Fruit fly (Drosophila melanogaster): Measurements from ENCODE around the gene eIF4G1.
A peak's percentile ranks its signal among the peaks of the same experiment; 100 is the strongest.

eIF4G1 gene

dm6 chr4:937119-937518 lies 6.6 kb upstream of the eIF4G1 start:
- TF ChIP-seq cad (GFP tag; optimal IDR thresholded peaks at IDR 0.05) (no peak), Fer1 (GFP tag; optimal IDR thresholded peaks at IDR 0.05) (no peak), scrt (GFP tag; optimal IDR thresholded peaks at IDR 0.05) (peak; percentile 74), az2 (GFP tag; optimal IDR thresholded peaks at IDR 0.05) (no peak), CG2199 (GFP tag; IDR thresholded peaks at IDR 0.05) (0 out of 3 replicates have a peak, but pooled peaks have one; percentile 37), lbe (GFP tag; optimal IDR thresholded peaks at IDR 0.05) (no peak), CTCF (GFP tag; optimal IDR thresholded peaks at IDR 0.05) (peak; percentile 72), Kr (GFP tag; optimal IDR thresholded peaks at IDR 0.05) (no peak), nom (GFP tag; optimal IDR thresholded peaks at IDR 0.05) (no peak), CG8924 (tag; optimal IDR thresholded peaks at IDR 0.05) (no peak), onecut (GFP tag; IDR thresholded peaks at IDR 0.05) (no peak), CG6791 (GFP tag; IDR thresholded peaks at IDR 0.05; ENCODE audit: partially characterized antibody) (no peak), Rx (GFP tag; IDR thresholded peaks at IDR 0.05) (no peak), Pdp1 (GFP tag; optimal IDR thresholded peaks at IDR 0.05) (peak in 1 of 2 experiments; percentile 65), knrl (GFP tag; IDR thresholded peaks at IDR 0.05; ENCODE audit: partially characterized antibody) (no peak), MTF-1 (GFP tag; optimal IDR thresholded peaks at IDR 0.05; ENCODE audit: borderline replicate concordance) (no peak), oc (tag; optimal IDR thresholded peaks at IDR 0.05) (no peak), slp2 (GFP tag; optimal IDR thresholded peaks at IDR 0.05) (no peak), CG10959 (GFP tag; IDR thresholded peaks at IDR 0.05) (no peak), CG13894 (tag; optimal IDR thresholded peaks at IDR 0.05) (peak; percentile 76), bsh (GFP tag; optimal IDR thresholded peaks at IDR 0.05) (no peak), CG13296 (GFP tag; optimal IDR thresholded peaks at IDR 0.05) (no peak), CG14965 (GFP tag; optimal IDR thresholded peaks at IDR 0.05; ENCODE audit: borderline replicate concordance) (no peak), CG17328 (GFP tag; IDR thresholded peaks at IDR 0.05) (no peak), CG9437 (GFP tag; optimal IDR thresholded peaks at IDR 0.05) (peak; percentile 54), Adf1 (GFP tag; IDR thresholded peaks at IDR 0.05) (no peak), CG2889 (GFP tag; IDR thresholded peaks at IDR 0.05) (no peak), Ets97D (GFP tag; optimal IDR thresholded peaks at IDR 0.05) (no peak), kah (GFP tag; optimal IDR thresholded peaks at IDR 0.05) (peak; percentile 26), CG2116 (GFP tag; optimal IDR thresholded peaks at IDR 0.05) (no peak), CG17359 (tag; optimal IDR thresholded peaks at IDR 0.05) (no peak), cas (GFP tag; IDR thresholded peaks at IDR 0.05) (no peak), CG31441 (GFP tag; IDR thresholded peaks at IDR 0.05) (no peak), unpg (GFP tag; optimal IDR thresholded peaks at IDR 0.05) (no peak), crp (GFP tag; optimal IDR thresholded peaks at IDR 0.05) (no peak), CG16813 (GFP tag; IDR thresholded peaks at IDR 0.05; ENCODE audit: partially characterized antibody) (no peak), CG9797 (GFP tag; optimal IDR thresholded peaks at IDR 0.05) (no peak), CG5953 (GFP tag; IDR thresholded peaks at IDR 0.05) (no peak), tup (GFP tag; optimal IDR thresholded peaks at IDR 0.05) (no peak), Hand (GFP tag; optimal IDR thresholded peaks at IDR 0.05) (no peak), luna (GFP tag; optimal IDR thresholded peaks at IDR 0.05) (no peak), CG14050 (GFP tag; IDR thresholded peaks at IDR 0.05) (no peak), CG6813 (GFP tag; optimal IDR thresholded peaks at IDR 0.05) (no peak)
